Worm (Caenorhabditis elegans) whole organism, midembryonic: ENCODE measurements around the gene F53C3.6.

Experiments
- flt-1 ChIP-seq: fragments of 200-800 bp; sonication (Bioruptor generic); IDR thresholded peaks from 2 replicates; pipeline ENCODE4 v1.3.6; 2022; ENCODE audit warnings: missing genetic modification characterization, missing compliant biosample characterization
- ztf-29 ChIP-seq: fragments of 200-800 bp; sonication (Bioruptor generic); IDR thresholded peaks from 2 replicates; pipeline ENCODE4 v1.3.6; 2022; ENCODE audit warnings: missing genetic modification reagents, missing genetic modification characterization, missing compliant biosample characterization

ce11 chrII:3917985-3918633, 20.2 kb downstream of the F53C3.6 start:
- TF ChIP-seq ztf-29 (GFP tag; lab: Robert Waterston, UW) (no peak), flt-1 (GFP tag; lab: Robert Waterston, UW) (no peak)
